Fruit fly (Drosophila melanogaster): ENCODE measurements around the gene Reepl1.
A peak's percentile ranks its signal among the peaks of the same experiment; 100 is the strongest.

Gene Reepl1

dm6 chrX:11600795-11601358, 28.4 kb downstream of the Reepl1 start (continued):
- TF ChIP-seq CG10631 (GFP tag; optimal IDR thresholded peaks at IDR 0.05) (peak; percentile 52), CG6792 (GFP tag; optimal IDR thresholded peaks at IDR 0.05) (peak; percentile 31), Blimp-1 (GFP tag; optimal IDR thresholded peaks at IDR 0.05) (peak; percentile 39), CG11762 (GFP tag; optimal IDR thresholded peaks at IDR 0.05; ENCODE audit: insufficient read depth) (peak; percentile 32), net (GFP tag; optimal IDR thresholded peaks at IDR 0.05) (no peak), ss (GFP tag; optimal IDR thresholded peaks at IDR 0.05) (peak in 1 of 2 experiments; percentile 47), CG8632 (GFP tag; optimal IDR thresholded peaks at IDR 0.05) (peak; percentile 40), Sox15 (GFP tag; optimal IDR thresholded peaks at IDR 0.05) (no peak), Ets21C (GFP tag; optimal IDR thresholded peaks at IDR 0.05) (peak; percentile 22), CG11294 (GFP tag; IDR thresholded peaks at IDR 0.05) (no peak), Hr38 (GFP tag; optimal IDR thresholded peaks at IDR 0.05) (no peak), CG4318 (GFP tag; optimal IDR thresholded peaks at IDR 0.05) (no peak), Sox14 (GFP tag; optimal IDR thresholded peaks at IDR 0.05) (peak; percentile 60), CG6808 (GFP tag; optimal IDR thresholded peaks at IDR 0.05) (no peak), CG32006 (GFP tag; optimal IDR thresholded peaks at IDR 0.05) (no peak), lz (GFP tag; optimal IDR thresholded peaks at IDR 0.05) (peak; percentile 56), Smox (GFP tag; optimal IDR thresholded peaks at IDR 0.05) (no peak), CG3032 (tag; optimal IDR thresholded peaks at IDR 0.05) (peak; percentile 5), fkh (GFP tag; optimal IDR thresholded peaks at IDR 0.05) (no peak), dsx (GFP tag; optimal IDR thresholded peaks at IDR 0.05; ENCODE audit: poor library complexity, severe bottlenecking) (no peak), CG6854 (GFP tag; optimal IDR thresholded peaks at IDR 0.05) (no peak), acj6 (GFP tag; optimal IDR thresholded peaks at IDR 0.05) (peak; percentile 25), CG34406 (GFP tag; optimal IDR thresholded peaks at IDR 0.05) (peak; percentile 56), Hr4 (GFP tag; optimal IDR thresholded peaks at IDR 0.05) (peak; percentile 33), CG11902 (GFP tag; optimal IDR thresholded peaks at IDR 0.05) (peak; percentile 7), OdsH (GFP tag; optimal IDR thresholded peaks at IDR 0.05) (no peak), CG16779 (tag; optimal IDR thresholded peaks at IDR 0.05) (no peak), fd59A (GFP tag; optimal IDR thresholded peaks at IDR 0.05) (no peak), Sox102F (GFP tag; optimal IDR thresholded peaks at IDR 0.05) (no peak), dac (GFP tag; optimal IDR thresholded peaks at IDR 0.05) (no peak), CG9139 (GFP tag; optimal IDR thresholded peaks at IDR 0.05) (peak; percentile 3), CG31627 (GFP tag; optimal IDR thresholded peaks at IDR 0.05) (peak; percentile 30), pdm3 (GFP tag; optimal IDR thresholded peaks at IDR 0.05) (no peak), fd85E (GFP tag; optimal IDR thresholded peaks at IDR 0.05) (no peak), CG1621 (tag; optimal IDR thresholded peaks at IDR 0.05) (no peak), Gug (GFP tag; IDR thresholded peaks at IDR 0.05) (no peak), CG10669 (GFP tag; optimal IDR thresholded peaks at IDR 0.05) (no peak), CG7368 (GFP tag; optimal IDR thresholded peaks at IDR 0.05) (peak; percentile 28)

DNA sequence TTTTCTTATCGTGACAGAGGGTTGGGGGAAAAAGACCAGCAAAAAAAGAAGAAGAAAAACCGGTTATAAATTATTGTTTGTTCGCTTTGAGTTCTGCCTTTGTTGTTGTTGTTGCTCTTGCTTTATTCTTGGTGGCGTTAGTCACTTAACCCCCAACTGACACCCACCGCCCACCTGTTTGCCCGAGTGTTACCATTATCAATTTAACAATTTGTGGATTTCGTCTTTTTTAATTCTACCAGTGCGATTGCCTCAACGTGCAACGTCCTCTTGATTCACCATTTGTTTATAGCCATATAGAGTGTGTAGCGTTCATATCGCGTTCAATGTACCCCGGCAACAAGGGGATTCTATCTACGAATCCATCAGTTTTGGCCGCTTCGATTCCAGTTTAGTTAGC, 28.9 kb downstream of the Reepl1 start:
- peak; percentile 58 for TF ChIP-seq vri (GFP tag; optimal IDR thresholded peaks at IDR 0.05)
- no peak for TF ChIP-seq OdsH (GFP tag; optimal IDR thresholded peaks at IDR 0.05)
- TF ChIP-seq fkh (GFP tag; optimal IDR thresholded peaks at IDR 0.05), result peak; percentile 35

- TF ChIP-seq CG16779 (tag; optimal IDR thresholded peaks at IDR 0.05) (no peak), CG7368 (GFP tag; optimal IDR thresholded peaks at IDR 0.05) (no peak), ss (GFP tag; optimal IDR thresholded peaks at IDR 0.05) (no peak), Blimp-1 (GFP tag; optimal IDR thresholded peaks at IDR 0.05) (no peak), Sox102F (GFP tag; optimal IDR thresholded peaks at IDR 0.05) (no peak), CG8319 (GFP tag; optimal IDR thresholded peaks at IDR 0.05) (no peak), spab (GFP tag; optimal IDR thresholded peaks at IDR 0.05) (no peak), dsx (GFP tag; optimal IDR thresholded peaks at IDR 0.05; ENCODE audit: poor library complexity, severe bottlenecking) (no peak), Sox15 (GFP tag; optimal IDR thresholded peaks at IDR 0.05) (no peak), vri (GFP tag; optimal IDR thresholded peaks at IDR 0.05) (no peak), OdsH (GFP tag; optimal IDR thresholded peaks at IDR 0.05) (no peak), Hr38 (GFP tag; optimal IDR thresholded peaks at IDR 0.05) (no peak), CG10631 (GFP tag; optimal IDR thresholded peaks at IDR 0.05) (no peak)
These were observed 31.6 kb downstream of the Reepl1 start, which contains the start of gene CG2533 for dm6 chrX:11604094-11604493. CG2533 (minus strand) TSS chrX:11604194.

Measured in whole organism, prepupa.